Fruit fly (Drosophila melanogaster): Measurements from ENCODE around the gene alph.

The alph gene

DNA sequence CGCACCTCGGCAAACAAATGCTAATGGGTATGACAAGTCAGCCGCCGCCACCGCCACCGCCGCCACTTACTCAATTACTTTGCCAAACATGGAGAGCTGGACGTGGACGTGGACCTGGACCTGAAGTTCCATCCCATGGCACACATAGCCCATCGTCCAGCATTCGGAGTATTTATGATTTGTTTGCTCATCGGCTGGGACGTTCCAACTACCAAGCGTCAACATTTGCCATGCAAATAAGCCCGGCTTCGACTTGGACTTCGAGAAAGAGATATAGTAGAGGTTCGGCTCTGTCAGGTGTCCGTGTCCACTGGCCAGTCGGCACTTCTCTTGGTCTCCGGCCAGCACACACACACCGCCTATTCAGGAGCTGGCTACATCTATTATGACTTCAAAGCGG is 42.9 kb upstream of the alph start:
- TF ChIP-seq CG6854 (GFP tag; optimal IDR thresholded peaks at IDR 0.05): no peak
- peak; percentile 82 for TF ChIP-seq fkh (GFP tag; optimal IDR thresholded peaks at IDR 0.05)

DNA sequence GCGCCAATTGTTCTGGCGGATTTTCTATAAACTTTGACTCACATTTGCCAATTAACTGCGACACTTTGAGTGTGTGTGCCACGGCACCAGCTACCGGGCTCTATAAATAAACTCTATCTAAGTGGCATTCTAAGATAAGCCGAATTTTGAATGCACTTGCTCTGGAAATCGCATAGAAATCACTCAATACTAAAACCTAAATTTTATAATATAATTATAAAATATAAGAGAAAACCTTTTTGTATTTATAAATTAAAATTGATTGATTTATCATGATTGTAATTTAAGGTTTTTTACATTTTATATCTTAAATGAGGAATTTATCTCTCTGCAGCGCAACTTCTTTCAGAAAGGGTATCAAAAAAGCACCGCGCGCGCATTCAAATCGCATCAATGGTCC is 42.5 kb upstream of the alph start:
- TF ChIP-seq acj6 (GFP tag; optimal IDR thresholded peaks at IDR 0.05) (no peak), CG32006 (GFP tag; optimal IDR thresholded peaks at IDR 0.05) (no peak), CG16779 (tag; optimal IDR thresholded peaks at IDR 0.05) (no peak), Sox102F (GFP tag; optimal IDR thresholded peaks at IDR 0.05) (no peak), CG8632 (GFP tag; optimal IDR thresholded peaks at IDR 0.05) (no peak), Eip78C (GFP tag) (no peak), CG15336 (GFP tag; IDR thresholded peaks at IDR 0.05) (no peak), CG10631 (GFP tag; optimal IDR thresholded peaks at IDR 0.05) (no peak), CG8319 (GFP tag; optimal IDR thresholded peaks at IDR 0.05) (no peak), dsx (GFP tag; optimal IDR thresholded peaks at IDR 0.05; ENCODE audit: poor library complexity, severe bottlenecking) (no peak), CG7368 (GFP tag; optimal IDR thresholded peaks at IDR 0.05) (no peak)

DNA sequence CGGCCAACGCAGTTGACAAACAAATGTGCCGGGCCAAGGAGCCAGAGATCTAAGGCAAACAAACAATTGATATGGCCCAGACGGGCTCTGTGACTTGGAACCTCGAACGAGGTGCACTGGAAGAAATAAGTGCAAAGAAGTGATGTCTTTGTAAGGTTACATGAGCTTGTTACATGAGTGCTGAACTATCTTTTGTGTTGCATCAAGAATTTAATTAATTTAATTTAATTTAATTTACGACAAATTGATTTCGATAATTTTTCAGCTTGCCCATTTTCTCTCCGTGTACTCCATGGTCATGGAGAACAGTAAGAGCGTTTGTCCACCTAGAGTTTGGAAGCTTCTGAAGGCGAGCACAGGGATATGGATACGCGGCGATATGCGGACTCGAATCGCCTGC is 41.7 kb upstream of the alph start:
- TF ChIP-seq CG11762 (GFP tag; optimal IDR thresholded peaks at IDR 0.05; ENCODE audit: insufficient read depth) (no peak), CG9139 (GFP tag; optimal IDR thresholded peaks at IDR 0.05) (no peak), Sox102F (GFP tag; optimal IDR thresholded peaks at IDR 0.05) (no peak), salr (GFP tag; optimal IDR thresholded peaks at IDR 0.05) (no peak), achi (GFP tag; optimal IDR thresholded peaks at IDR 0.05) (peak; percentile 48), Sox15 (GFP tag; optimal IDR thresholded peaks at IDR 0.05) (no peak), lz (GFP tag; optimal IDR thresholded peaks at IDR 0.05) (peak; percentile 25), Ets21C (GFP tag; optimal IDR thresholded peaks at IDR 0.05) (no peak), dac (GFP tag; optimal IDR thresholded peaks at IDR 0.05) (no peak), Hr4 (GFP tag; optimal IDR thresholded peaks at IDR 0.05) (no peak), CG6808 (GFP tag; optimal IDR thresholded peaks at IDR 0.05) (peak; percentile 10), Hr39 (GFP tag; optimal IDR thresholded peaks at IDR 0.05) (peak; percentile 37), CG6276 (GFP tag; optimal IDR thresholded peaks at IDR 0.05) (no peak), CG1621 (tag; optimal IDR thresholded peaks at IDR 0.05) (no peak), Eip78C (GFP tag) (peak; percentile 67), CG34406 (GFP tag; optimal IDR thresholded peaks at IDR 0.05) (no peak), Blimp-1 (GFP tag; optimal IDR thresholded peaks at IDR 0.05) (no peak), Gug (GFP tag; IDR thresholded peaks at IDR 0.05) (no peak), OdsH (GFP tag; optimal IDR thresholded peaks at IDR 0.05) (peak; percentile 28), svp (GFP tag) (peak; percentile 52), CG7368 (GFP tag; optimal IDR thresholded peaks at IDR 0.05) (no peak), CG15336 (GFP tag; IDR thresholded peaks at IDR 0.05) (no peak), vri (GFP tag; optimal IDR thresholded peaks at IDR 0.05) (peak; percentile 36), Lpt (GFP tag; optimal IDR thresholded peaks at IDR 0.05) (no peak), CG32006 (GFP tag; optimal IDR thresholded peaks at IDR 0.05) (peak; percentile 25), Hr38 (GFP tag; optimal IDR thresholded peaks at IDR 0.05) (no peak), Sox14 (GFP tag; optimal IDR thresholded peaks at IDR 0.05) (peak; percentile 25), pdm3 (GFP tag; optimal IDR thresholded peaks at IDR 0.05) (peak; percentile 21), CG3919 (GFP tag; optimal IDR thresholded peaks at IDR 0.05) (peak; percentile 38), CG10669 (GFP tag; optimal IDR thresholded peaks at IDR 0.05) (no peak), spab (GFP tag; optimal IDR thresholded peaks at IDR 0.05) (peak; percentile 10), Eip93F (GFP tag; optimal IDR thresholded peaks at IDR 0.05) (no peak), CG11294 (GFP tag; IDR thresholded peaks at IDR 0.05) (no peak), dsx (GFP tag; optimal IDR thresholded peaks at IDR 0.05; ENCODE audit: poor library complexity, severe bottlenecking) (peak; percentile 4), esn (GFP tag; optimal IDR thresholded peaks at IDR 0.05) (peak; percentile 32), ss (GFP tag; optimal IDR thresholded peaks at IDR 0.05) (no peak), CG3032 (tag; optimal IDR thresholded peaks at IDR 0.05) (peak; percentile 27), Met (GFP tag; optimal IDR thresholded peaks at IDR 0.05) (peak; percentile 31), CG6854 (GFP tag; optimal IDR thresholded peaks at IDR 0.05) (no peak), Ets96B (tag; optimal IDR thresholded peaks at IDR 0.05) (peak; percentile 43), CG6792 (GFP tag; optimal IDR thresholded peaks at IDR 0.05) (no peak), CG11902 (GFP tag; optimal IDR thresholded peaks at IDR 0.05) (no peak)

Measured in whole organism, prepupa.